Fruit fly (Drosophila melanogaster) whole organism, pupa: Measurements from ENCODE around the gene CG4025.

Experiments used
- CG14655 ChIP-seq: fragments of 200-800 bp; sonication (Bioruptor generic); optimal IDR thresholded peaks from 3 replicates; lab custom pipeline; 2017; ENCODE audit warnings: mild to moderate bottlenecking, missing biosample characterization, missing genetic modification reagents, missing genetic modification characterization
- CG34367 ChIP-seq: fragments of 200-800 bp; sonication (Bioruptor generic); optimal IDR thresholded peaks from 2 replicates; lab custom pipeline; 2018; ENCODE audit warnings: missing biosample characterization, mild to moderate bottlenecking, missing genetic modification characterization

- no peak for TF ChIP-seq CG34367 (tag; lab: Kevin White, UChicago)
- TF ChIP-seq CG14655 (GFP tag; lab: Kevin White, UChicago) = no peak
These were observed 19.6 kb downstream of the CG4025 start for dm6 chrX:2096341-2096740.
